Worm (Caenorhabditis elegans) whole organism, L4/young adult: ENCODE results near the gene idpb-2.

Source experiments
- W03F9.2 ChIP-seq: fragments of 150-350 bp; optimal IDR thresholded peaks from 2 replicates; lab custom pipeline; 2014; ENCODE audit warnings: missing biosample characterization, missing genetic modification characterization
- dao-5 ChIP-seq: sonication (generic microtip); optimal IDR thresholded peaks from 2 replicates; lab custom pipeline; 2016; ENCODE audit warnings: missing genotype, missing genetic modification characterization, moderate library complexity, missing compliant biosample characterization

DNA sequence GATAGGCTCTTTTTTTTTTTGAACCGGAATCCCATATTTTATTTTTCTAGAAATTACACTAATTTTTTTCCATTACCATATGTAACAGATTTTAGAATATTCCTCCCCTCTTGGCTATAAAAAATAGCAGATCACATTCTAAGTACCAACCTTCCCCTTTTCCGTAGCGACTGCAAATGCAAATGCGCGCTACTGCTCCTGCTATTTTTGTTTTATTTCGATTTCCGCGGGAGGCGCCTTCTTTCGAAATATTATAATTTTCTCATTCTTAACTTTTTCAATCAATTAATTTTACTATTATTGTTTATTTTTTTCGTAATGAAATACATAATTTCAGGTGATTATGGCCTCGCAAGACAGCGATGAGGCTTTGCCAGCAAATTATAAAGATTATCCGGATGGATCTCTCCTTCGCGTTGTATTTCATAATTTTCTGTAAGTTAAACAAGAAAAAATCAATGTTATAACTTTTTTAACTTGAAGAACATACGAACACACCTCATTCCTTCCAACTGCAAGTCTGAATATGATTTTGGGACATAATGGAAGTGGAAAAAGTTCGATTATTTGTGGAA lies 7.5 kb downstream of the idpb-2 start, which contains the start of gene smc-5:
- TF ChIP-seq W03F9.2 (tag; lab: Kevin White, UChicago) (no peak), dao-5 (tag; lab: Kevin White, UChicago) (no peak)
